Worm (Caenorhabditis elegans) whole organism, L4 larva: Measurements from ENCODE around the gene rec-8.
A peak's percentile ranks its signal among the peaks of the same experiment; 100 is the strongest.

ENCODE experiments used
- D1046.2 ChIP-seq: fragments of 200-800 bp; sonication (Bioruptor generic); IDR thresholded peaks from 2 replicates; pipeline ENCODE4 v1.3.6; 2022; ENCODE audit warnings: missing genetic modification characterization, missing compliant biosample characterization
- F44E2.7 ChIP-seq: fragments of 200-800 bp; sonication (Bioruptor generic); IDR thresholded peaks from 2 replicates; pipeline ENCODE4 v2.1.2; 2022; ENCODE audit warnings: missing genetic modification characterization, missing compliant biosample characterization
- R02D3.7 ChIP-seq: fragments of 150-350 bp; sonication (generic microtip); optimal IDR thresholded peaks from 3 replicates; lab custom pipeline; 2014; ENCODE audit warnings: missing biosample characterization, missing genetic modification characterization
- T26A8.4 ChIP-seq: fragments of 200-800 bp; sonication (Bioruptor generic); IDR thresholded peaks from 2 replicates; pipeline ENCODE4 v1.3.6; 2022; ENCODE audit warnings: missing genetic modification characterization, missing compliant biosample characterization
- Y105C5A.15 ChIP-seq: fragments of 200-800 bp; sonication (Bioruptor generic); IDR thresholded peaks from 2 replicates; pipeline ENCODE4 v1.3.6; 2022; ENCODE audit warnings: missing genetic modification characterization, missing compliant biosample characterization
- Y48G9A.11 ChIP-seq: fragments of 200-800 bp; sonication (Bioruptor generic); IDR thresholded peaks from 2 replicates; pipeline ENCODE4 v1.3.6; 2022; ENCODE audit warnings: missing genetic modification reagents, missing genetic modification characterization, missing compliant biosample characterization
- Y75B8A.6 ChIP-seq: fragments of 200-800 bp; sonication (Bioruptor generic); IDR thresholded peaks from 2 replicates; pipeline ENCODE4 v1.3.6; 2022; ENCODE audit warnings: missing genetic modification reagents, missing genetic modification characterization, missing compliant biosample characterization
- ZK546.5 ChIP-seq, 2 experiments: sonication (generic microtip); optimal IDR thresholded peaks; 2 replicates each; lab custom pipeline; 2017; ENCODE audit warnings: missing biosample characterization in 2 of 2, missing genetic modification characterization in 2 of 2
- aha-1 ChIP-seq: fragments of 150-350 bp; peaks from one replicate; lab custom pipeline; 2014; ENCODE audit warnings: missing biosample characterization, missing genetic modification characterization
- ama-1 ChIP-seq: fragments of 150-350 bp; optimal IDR thresholded peaks from 2 replicates; lab custom pipeline; 2014; ENCODE audit warnings: inconsistent platforms, mixed read lengths
- arid-1 ChIP-seq: fragments of 200-800 bp; sonication (Bioruptor generic); conservative IDR thresholded peaks from 2 replicates; pipeline ENCODE4 v1.3.6; 2022; ENCODE audit warnings: missing genetic modification reagents, missing genetic modification characterization, missing compliant biosample characterization
- ceh-82 ChIP-seq: sonication (generic microtip); optimal IDR thresholded peaks from 2 replicates; lab custom pipeline; 2017; ENCODE audit warnings: missing biosample characterization, missing genetic modification characterization
- ces-1 ChIP-seq: fragments of 150-350 bp; sonication (generic microtip); optimal IDR thresholded peaks from 4 replicates; lab custom pipeline; 2014; ENCODE audit warnings: missing biosample characterization, missing genetic modification reagents, missing genetic modification characterization
- cey-2 ChIP-seq: sonication (generic microtip); optimal IDR thresholded peaks from 3 replicates; lab custom pipeline; 2017; ENCODE audit warnings: missing genetic modification characterization, mild to moderate bottlenecking, missing compliant biosample characterization, antibody characterized with exemption, borderline replicate concordance; ENCODE audit not compliant: insufficient read depth
- ctbp-1 ChIP-seq: fragments of 200-800 bp; sonication (Bioruptor generic); IDR thresholded peaks from 2 replicates; pipeline ENCODE4 v1.3.6; 2022; ENCODE audit warnings: missing genetic modification reagents, missing genetic modification characterization, missing compliant biosample characterization
- daf-12 ChIP-seq: fragments of 150-350 bp; optimal IDR thresholded peaks from 2 replicates; lab custom pipeline; 2014; ENCODE audit warnings: missing biosample characterization, missing genetic modification reagents, missing genetic modification characterization
- daf-19 ChIP-seq: fragments of 200-800 bp; sonication (Bioruptor generic); conservative IDR thresholded peaks from 2 replicates; pipeline ENCODE4 v1.3.6; 2022; ENCODE audit warnings: missing genetic modification characterization, missing compliant biosample characterization
- dmd-6 ChIP-seq: fragments of 200-800 bp; sonication (Bioruptor generic); IDR thresholded peaks from 2 replicates; pipeline ENCODE4 v1.3.6; 2022; ENCODE audit warnings: missing genetic modification reagents, missing genetic modification characterization, missing compliant biosample characterization
- dmd-9 ChIP-seq: fragments of 200-800 bp; sonication (Bioruptor generic); IDR thresholded peaks from 2 replicates; pipeline ENCODE4 v1.3.6; 2022; ENCODE audit warnings: missing genetic modification reagents, missing genetic modification characterization, missing compliant biosample characterization
- egl-27 ChIP-seq: sonication (generic microtip); optimal IDR thresholded peaks from 3 replicates; lab custom pipeline; 2017; ENCODE audit warnings: missing biosample characterization, missing genetic modification reagents, missing genetic modification characterization
- egl-43 ChIP-seq: fragments of 200-800 bp; sonication (Bioruptor generic); IDR thresholded peaks from 2 replicates; pipeline ENCODE4 v1.3.6; 2022; ENCODE audit warnings: missing genetic modification reagents, missing genetic modification characterization, missing compliant biosample characterization
- gei-8 ChIP-seq: fragments of 200-800 bp; sonication (Bioruptor generic); optimal IDR thresholded peaks from 2 replicates; lab custom pipeline; 2018; ENCODE audit warnings: mild to moderate bottlenecking, missing genetic modification characterization, missing compliant biosample characterization
- hlh-30 ChIP-seq: sonication (generic microtip); optimal IDR thresholded peaks from 2 replicates; lab custom pipeline; 2017; ENCODE audit warnings: antibody characterized with exemption, mild to moderate bottlenecking, missing genetic modification characterization, missing compliant biosample characterization; ENCODE audit not compliant: insufficient read depth
- lim-7 ChIP-seq: fragments of 200-800 bp; sonication (Bioruptor generic); IDR thresholded peaks from 2 replicates; pipeline ENCODE4 v1.3.6; 2022; ENCODE audit warnings: missing genetic modification characterization, missing compliant biosample characterization
- lin-1 ChIP-seq: fragments of 200-800 bp; sonication (Bioruptor generic); IDR thresholded peaks from 2 replicates; pipeline ENCODE4 v1.3.6; 2022; ENCODE audit warnings: missing genetic modification reagents, missing genetic modification characterization, missing compliant biosample characterization
- lin-38 ChIP-seq: fragments of 200-800 bp; sonication (Bioruptor generic); IDR thresholded peaks from 2 replicates; pipeline ENCODE4 v1.3.6; 2022; ENCODE audit warnings: missing genetic modification reagents, missing genetic modification characterization, missing compliant biosample characterization
- lir-3 ChIP-seq: sonication (generic microtip); optimal IDR thresholded peaks from 2 replicates; lab custom pipeline; 2016; ENCODE audit warnings: mild to moderate bottlenecking, missing genetic modification characterization, missing compliant biosample characterization
- lsy-2 ChIP-seq, 2 experiments: fragments of 150-350 bp in 1 of 2; sonication (generic microtip) in 1 of 2; optimal IDR thresholded peaks; 2 replicates each; lab custom pipeline; 2014 to 2017; ENCODE audit warnings: missing biosample characterization in 2 of 2, missing genetic modification characterization in 2 of 2
- madf-5 ChIP-seq, 2 experiments: fragments of 200-800 bp; sonication (Bioruptor generic); IDR thresholded peaks; 2 replicates each; pipeline ENCODE4 v1.3.6; 2022; ENCODE audit warnings: missing compliant biosample characterization in 2 of 2, missing genetic modification characterization in 2 of 2
- madf-9 ChIP-seq: fragments of 200-800 bp; sonication (Bioruptor generic); conservative IDR thresholded peaks from 2 replicates; pipeline ENCODE4 v1.3.6; 2022; ENCODE audit warnings: missing genetic modification reagents, missing genetic modification characterization, missing compliant biosample characterization
- mdt-29 ChIP-seq: fragments of 200-800 bp; sonication (Bioruptor generic); IDR thresholded peaks from 2 replicates; pipeline ENCODE4 v1.3.6; 2022; ENCODE audit warnings: missing genetic modification reagents, missing genetic modification characterization, missing compliant biosample characterization
- mep-1 ChIP-seq: fragments of 150-350 bp; sonication (generic microtip); optimal IDR thresholded peaks from 3 replicates; lab custom pipeline; 2014; ENCODE audit warnings: missing biosample characterization, missing genetic modification characterization
- mes-2 ChIP-seq: sonication (generic microtip); optimal IDR thresholded peaks from 2 replicates; lab custom pipeline; 2016; ENCODE audit warnings: missing genotype, mild to moderate bottlenecking, missing genetic modification characterization, missing compliant biosample characterization; ENCODE audit not compliant: poor library complexity, severe bottlenecking
- mxl-2 ChIP-seq: fragments of 200-800 bp; sonication (Bioruptor generic); conservative IDR thresholded peaks from 2 replicates; pipeline ENCODE4 v1.3.6; 2022; ENCODE audit warnings: missing genetic modification reagents, missing genetic modification characterization, missing compliant biosample characterization
- nhr-28 ChIP-seq: fragments of 150-350 bp; optimal IDR thresholded peaks from 2 replicates; lab custom pipeline; 2014; ENCODE audit warnings: missing biosample characterization, missing genetic modification characterization
- nhr-41 ChIP-seq: fragments of 200-800 bp; sonication (Bioruptor generic); IDR thresholded peaks from 2 replicates; pipeline ENCODE4 v1.3.6; 2022; ENCODE audit warnings: missing genetic modification reagents, missing genetic modification characterization, missing compliant biosample characterization
- nhr-48 ChIP-seq: sonication (generic microtip); optimal IDR thresholded peaks from 2 replicates; lab custom pipeline; 2016; ENCODE audit warnings: mild to moderate bottlenecking, missing genetic modification characterization, missing compliant biosample characterization
- pha-4 ChIP-seq, 2 experiments: fragments of 150-350 bp in 1 of 2; fragments of 200-800 bp in 1 of 2; sonication (Bioruptor generic) in 1 of 2; IDR thresholded peaks in 1 of 2; optimal IDR thresholded peaks in 1 of 2; 2 replicates each; pipeline versions ENCODE4 v1.3.6 to Lab custom; 2014 to 2022; ENCODE audit warnings: missing genetic modification characterization in 2 of 2, missing genetic modification reagents in 2 of 2, missing biosample characterization in 1 of 2, missing compliant biosample characterization in 1 of 2
- saeg-2 ChIP-seq: fragments of 200-800 bp; sonication (Bioruptor generic); IDR thresholded peaks from 2 replicates; pipeline ENCODE4 v1.3.6; 2022; ENCODE audit warnings: missing genetic modification reagents, missing genetic modification characterization, missing compliant biosample characterization
- sdz-12 ChIP-seq: fragments of 200-800 bp; sonication (Bioruptor generic); optimal IDR thresholded peaks from 2 replicates; lab custom pipeline; 2018; ENCODE audit warnings: mild to moderate bottlenecking, missing genetic modification characterization, missing compliant biosample characterization
- set-16 ChIP-seq: fragments of 200-800 bp; sonication (Bioruptor generic); IDR thresholded peaks from 2 replicates; pipeline ENCODE4 v1.3.6; 2022; ENCODE audit warnings: missing genetic modification reagents, missing genetic modification characterization, missing compliant biosample characterization
- snpc-4 ChIP-seq: fragments of 150-350 bp; optimal IDR thresholded peaks from 2 replicates; lab custom pipeline; 2014; ENCODE audit warnings: missing biosample characterization, missing genetic modification characterization
- unc-130 ChIP-seq: sonication (generic microtip); optimal IDR thresholded peaks from 2 replicates; lab custom pipeline; 2016; ENCODE audit warnings: missing genetic modification reagents, missing genetic modification characterization, missing compliant biosample characterization
- zfp-3 ChIP-seq: fragments of 200-800 bp; sonication (Bioruptor generic); conservative IDR thresholded peaks from 2 replicates; pipeline ENCODE4 v1.3.6; 2022; ENCODE audit warnings: missing genetic modification reagents, missing genetic modification characterization, missing compliant biosample characterization
- ztf-7 ChIP-seq: fragments of 150-350 bp; optimal IDR thresholded peaks from 2 replicates; lab custom pipeline; 2014; ENCODE audit warnings: missing biosample characterization, missing genetic modification characterization

Gene rec-8

DNA sequence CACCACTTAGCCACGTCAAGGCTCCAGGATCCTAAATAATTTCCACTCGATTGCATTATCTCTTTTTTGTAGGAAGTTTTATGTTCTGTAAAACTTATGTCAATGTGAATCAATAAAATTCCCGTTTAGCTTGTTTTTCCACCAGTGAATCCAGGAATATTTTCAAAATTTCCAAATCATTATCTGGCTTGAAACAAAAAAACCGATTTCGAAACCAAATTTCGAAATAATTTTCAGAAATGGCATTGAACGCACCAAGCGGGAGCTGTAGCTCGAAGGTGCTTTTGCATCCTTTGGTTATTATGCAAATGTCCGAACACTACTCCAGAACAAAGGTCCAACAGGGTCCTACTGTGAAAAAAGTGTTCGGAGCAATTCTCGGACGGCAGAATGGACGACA, 52.4 kb downstream of the rec-8 start, which contains the start of gene csn-6:
Gene csn-6 (plus strand): TSS at position 234 of the 400 bp plus-strand sequence.
- peak; percentile 51 for TF ChIP-seq ama-1 (lab: Kevin White, UChicago)
- no peak for TF ChIP-seq unc-130 (GFP tag; lab: Kevin White, UChicago)
- TF ChIP-seq aha-1 (tag; lab: Kevin White, UChicago), result peak; percentile 73
- TF ChIP-seq mes-2 (tag; lab: Kevin White, UChicago), result peak; percentile 24
- TF ChIP-seq lin-38 (GFP tag; lab: Robert Waterston, UW), result peak; percentile 49

DNA sequence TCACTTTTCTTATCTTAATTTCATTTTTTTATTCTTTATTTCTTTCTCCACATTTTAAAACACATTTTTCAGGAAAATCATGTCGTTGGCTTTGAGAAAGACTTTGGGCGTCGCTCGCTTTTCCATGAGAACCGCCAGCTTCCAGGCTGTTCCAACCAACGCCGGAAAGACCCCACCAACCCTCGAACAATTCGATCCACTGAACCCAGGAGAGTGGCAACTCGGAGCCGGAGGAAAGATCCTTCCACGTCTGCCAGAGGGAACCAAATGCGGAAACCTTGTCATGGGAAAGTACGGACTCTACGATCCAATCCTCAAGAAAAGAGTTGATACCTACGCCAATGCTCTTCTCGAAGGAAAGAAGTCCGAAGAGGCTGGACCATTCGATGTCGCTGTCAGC, 52.9 kb downstream of the rec-8 start, which contains the start of gene kdp-1:
Gene kdp-1 (plus strand): TSS at position 80 of the 400 bp plus-strand sequence.
- TF ChIP-seq snpc-4 (tag; lab: Kevin White, UChicago) (no peak), madf-9 (no peak), Y48G9A.11 (GFP tag; lab: Robert Waterston, UW) (no peak), lin-1 (GFP tag; lab: Robert Waterston, UW) (no peak), daf-19 (GFP tag; lab: Robert Waterston, UW) (no peak), lin-38 (GFP tag; lab: Robert Waterston, UW) (peak; percentile 58), saeg-2 (no peak), hlh-30 (no peak), nhr-28 (tag; lab: Kevin White, UChicago) (no peak), cey-2 (tag; lab: Kevin White, UChicago) (no peak), sdz-12 (GFP tag; lab: Kevin White, UChicago) (no peak), ama-1 (lab: Kevin White, UChicago) (peak; percentile 69), lir-3 (tag; lab: Kevin White, UChicago) (no peak), zfp-3 (GFP tag; lab: Robert Waterston, UW) (no peak), F44E2.7 (GFP tag; lab: Robert Waterston, UW) (no peak), mxl-2 (GFP tag; lab: Robert Waterston, UW) (no peak), ceh-82 (tag; lab: Kevin White, UChicago) (no peak), egl-27 (tag; lab: Kevin White, UChicago) (no peak), aha-1 (tag; lab: Kevin White, UChicago) (no peak), ZK546.5 (tag; optimal IDR thresholded peaks at IDR 0.05; lab: Kevin White, UChicago) (no peak), Y75B8A.6 (GFP tag; lab: Robert Waterston, UW) (no peak), arid-1 (no peak), Y105C5A.15 (GFP tag; lab: Robert Waterston, UW) (no peak), ctbp-1 (GFP tag; lab: Robert Waterston, UW) (no peak), madf-5 (GFP tag; IDR thresholded peaks at IDR 0.05; lab: Robert Waterston, UW) (no peak), mep-1 (tag; lab: Kevin White, UChicago) (no peak), ces-1 (no peak), gei-8 (GFP tag; lab: Kevin White, UChicago) (no peak), mdt-29 (0 out of 2 replicates have a peak, but pooled peaks have one; percentile 15), egl-43 (no peak), nhr-41 (GFP tag; lab: Robert Waterston, UW) (no peak), lim-7 (GFP tag; lab: Robert Waterston, UW) (no peak), ztf-7 (no peak), R02D3.7 (tag; lab: Kevin White, UChicago) (no peak), dmd-9 (0 out of 2 replicates have a peak, but pooled peaks have one; percentile 27), daf-12 (tag; lab: Kevin White, UChicago) (no peak), set-16 (GFP tag; lab: Robert Waterston, UW) (peak; percentile 74), dmd-6 (no peak), T26A8.4 (GFP tag; lab: Robert Waterston, UW) (no peak), nhr-48 (no peak), pha-4 (GFP tag; IDR thresholded peaks at IDR 0.05; lab: Robert Waterston, UW) (peak; percentile 34; the same call in 1 of the 2 replicates), pha-4 (tag; optimal IDR thresholded peaks at IDR 0.05; lab: Kevin White, UChicago) (no peak), lsy-2 (tag; optimal IDR thresholded peaks at IDR 0.05; lab: Kevin White, UChicago) (no peak), D1046.2 (no peak)
